Worm (Caenorhabditis elegans): Measurements from ENCODE around the gene C29F9.8.

DNA sequence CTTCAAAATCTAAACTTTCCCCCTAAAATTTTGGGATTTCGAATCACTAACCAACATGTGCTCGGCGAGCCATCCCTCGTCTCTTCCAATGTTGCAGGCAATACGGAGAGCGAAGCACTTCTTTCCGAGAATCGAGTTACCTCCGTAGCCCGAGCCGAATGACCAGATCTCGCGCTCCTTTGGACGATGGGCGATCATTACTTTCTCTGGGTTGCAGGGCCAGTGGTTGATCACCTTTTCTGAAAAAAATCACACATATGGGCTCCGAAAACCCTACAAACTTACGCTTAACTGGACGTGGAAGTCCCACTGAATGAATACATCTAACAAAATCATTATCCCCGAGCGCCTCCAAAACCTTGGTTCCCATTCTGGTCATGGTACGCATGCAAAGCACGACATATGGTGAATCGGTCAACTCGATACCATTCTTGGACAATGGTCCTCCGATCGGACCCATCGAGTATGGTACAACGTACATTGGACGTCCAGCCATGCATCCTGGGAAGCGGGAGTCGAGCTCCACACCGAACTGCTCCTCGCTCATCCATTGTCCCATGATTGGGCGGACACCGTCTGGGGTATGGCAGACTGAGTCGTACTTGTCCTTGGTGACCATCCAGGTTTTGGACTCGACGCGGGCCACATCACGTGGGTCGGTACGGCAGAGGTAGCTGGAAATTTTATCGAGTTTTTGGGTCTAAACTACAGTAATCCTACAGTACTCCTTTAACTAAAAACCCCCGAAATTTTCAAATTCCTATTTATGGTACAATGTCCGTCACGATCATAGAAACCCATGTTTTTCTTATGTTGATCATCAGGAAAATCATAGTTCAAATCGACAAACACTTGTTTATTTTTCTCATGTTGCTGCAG, 31.9 kb downstream of the C29F9.8 start:
- no peak for TF ChIP-seq tbx-11 (GFP tag; IDR thresholded peaks at IDR 0.05)
- TF ChIP-seq ama-1 (optimal IDR thresholded peaks at IDR 0.05): no peak
- no peak for TF ChIP-seq ceh-36 (tag; optimal IDR thresholded peaks at IDR 0.05)
- TF ChIP-seq hnd-1 (tag; optimal IDR thresholded peaks at IDR 0.05): no peak
- no peak for TF ChIP-seq hmbx-1 (tag; optimal IDR thresholded peaks at IDR 0.05)
- no peak for TF ChIP-seq ets-7 (tag; optimal IDR thresholded peaks at IDR 0.05)
- TF ChIP-seq aly-1 (tag; optimal IDR thresholded peaks at IDR 0.05): no peak
- no peak for TF ChIP-seq sea-1 (GFP tag; conservative IDR thresholded peaks at IDR 0.05)
- TF ChIP-seq scrt-1 (GFP tag; IDR thresholded peaks at IDR 0.05): no peak
- no peak for TF ChIP-seq tbx-37 (GFP tag; conservative IDR thresholded peaks at IDR 0.05)
- no peak for TF ChIP-seq F13C5.2 (tag; optimal IDR thresholded peaks at IDR 0.05)
- no peak for TF ChIP-seq tra-4 (tag; optimal IDR thresholded peaks at IDR 0.05)
